Worm (Caenorhabditis elegans) whole organism, late embryonic: ENCODE results near the gene F59H6.14.

Source experiments
- C08G9.2 ChIP-seq: sonication (generic microtip); optimal IDR thresholded peaks from 2 replicates; lab custom pipeline; 2016; ENCODE audit warnings: mild to moderate bottlenecking, missing genetic modification characterization, moderate library complexity, missing compliant biosample characterization
- K09A11.1 ChIP-seq: sonication (generic microtip); optimal IDR thresholded peaks from 2 replicates; lab custom pipeline; 2017; ENCODE audit warnings: antibody characterized with exemption, mild to moderate bottlenecking, missing genetic modification characterization, missing compliant biosample characterization; ENCODE audit not compliant: insufficient read depth
- T23F11.4 ChIP-seq: fragments of 200-800 bp; sonication (Bioruptor generic); optimal IDR thresholded peaks from 2 replicates; lab custom pipeline; 2018; ENCODE audit warnings: mild to moderate bottlenecking, missing genetic modification characterization, missing compliant biosample characterization
- ceh-31 ChIP-seq: sonication (generic microtip); optimal IDR thresholded peaks from 2 replicates; lab custom pipeline; 2016; ENCODE audit warnings: missing genetic modification characterization, missing compliant biosample characterization
- elt-2 ChIP-seq: sonication (generic microtip); optimal IDR thresholded peaks from 2 replicates; lab custom pipeline; 2016; ENCODE audit warnings: missing genetic modification reagents, missing genetic modification characterization, missing compliant biosample characterization
- eyg-1 ChIP-seq: sonication (generic microtip); optimal IDR thresholded peaks from 2 replicates; lab custom pipeline; 2016; ENCODE audit warnings: missing genotype, missing genetic modification characterization, missing compliant biosample characterization
- fkh-6 ChIP-seq: sonication (generic microtip); optimal IDR thresholded peaks from 2 replicates; lab custom pipeline; 2016; ENCODE audit warnings: missing genetic modification characterization, missing compliant biosample characterization
- hlh-6 ChIP-seq: sonication (generic microtip); optimal IDR thresholded peaks from 2 replicates; lab custom pipeline; 2016; ENCODE audit warnings: missing genotype, missing genetic modification characterization, missing compliant biosample characterization
- nfya-1 ChIP-seq: sonication (generic microtip); optimal IDR thresholded peaks from 2 replicates; lab custom pipeline; 2017; ENCODE audit warnings: missing genetic modification characterization, mild to moderate bottlenecking, missing compliant biosample characterization, antibody characterized with exemption, moderate library complexity
- pag-3 ChIP-seq: sonication (generic microtip); optimal IDR thresholded peaks from 2 replicates; lab custom pipeline; 2016; ENCODE audit warnings: missing compliant biosample characterization, missing genetic modification characterization, borderline replicate concordance
- tbx-2 ChIP-seq: sonication (generic microtip); optimal IDR thresholded peaks from 2 replicates; lab custom pipeline; 2016; ENCODE audit warnings: missing genetic modification characterization, missing compliant biosample characterization
- tbx-7 ChIP-seq: sonication (generic microtip); optimal IDR thresholded peaks from 2 replicates; lab custom pipeline; 2016; ENCODE audit warnings: missing genotype, missing genetic modification characterization, missing compliant biosample characterization
- unc-86 ChIP-seq: sonication (generic microtip); optimal IDR thresholded peaks from 2 replicates; lab custom pipeline; 2016; ENCODE audit warnings: missing genetic modification characterization, missing compliant biosample characterization

DNA sequence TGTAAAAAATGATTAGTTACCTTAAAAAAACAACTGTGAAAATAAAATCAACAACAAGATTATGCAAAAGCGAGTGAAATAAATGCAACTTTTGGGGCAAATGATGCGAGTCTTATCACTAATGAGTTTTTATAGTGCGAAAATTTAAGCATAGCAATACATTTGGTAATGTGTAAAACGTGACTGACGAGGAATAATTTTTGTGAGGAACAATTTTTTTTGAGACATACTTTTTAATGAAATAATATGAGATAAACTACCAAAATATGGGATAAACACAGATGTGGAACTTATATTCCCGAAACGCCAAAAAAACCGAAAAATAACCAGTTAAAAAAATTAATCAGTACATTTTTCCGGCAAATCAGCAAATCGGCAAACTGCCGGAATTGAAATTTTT lies 47.0 kb downstream of the F59H6.14 start, which contains the start of gene F07E5.9:
- TF ChIP-seq tbx-2 (tag; lab: Kevin White, UChicago), result no peak
- no peak for TF ChIP-seq tbx-7 (tag; lab: Kevin White, UChicago)
- no peak for TF ChIP-seq pag-3
- no peak for TF ChIP-seq C08G9.2
- TF ChIP-seq K09A11.1 (tag; lab: Kevin White, UChicago), result no peak
- no peak for TF ChIP-seq unc-86 (tag; lab: Kevin White, UChicago)
- TF ChIP-seq elt-2 (tag; lab: Kevin White, UChicago), result no peak
- no peak for TF ChIP-seq ceh-31 (tag; lab: Kevin White, UChicago)
- no peak for TF ChIP-seq hlh-6 (tag; lab: Kevin White, UChicago)
- TF ChIP-seq nfya-1 (tag; lab: Kevin White, UChicago), result no peak
- TF ChIP-seq T23F11.4 (GFP tag; lab: Kevin White, UChicago), result no peak
- no peak for TF ChIP-seq eyg-1 (tag; lab: Kevin White, UChicago)
- no peak for TF ChIP-seq fkh-6 (tag; lab: Kevin White, UChicago)
